Worm (Caenorhabditis elegans) whole organism, mixed stage, embryonic: ENCODE data around the gene fbxa-141.

Experiments
- M03D4.4 ChIP-seq: sonication (generic microtip); optimal IDR thresholded peaks from 2 replicates; lab custom pipeline; 2017; ENCODE audit warnings: mild to moderate bottlenecking, missing genetic modification characterization, missing compliant biosample characterization
- bed-3 ChIP-seq: fragments of 200-800 bp; sonication (Bioruptor generic); optimal IDR thresholded peaks from 3 replicates; lab custom pipeline; 2018; ENCODE audit warnings: mild to moderate bottlenecking, missing genetic modification characterization, moderate library complexity, missing compliant biosample characterization
- blmp-1 ChIP-seq: fragments of 150-350 bp; optimal IDR thresholded peaks from 2 replicates; lab custom pipeline; 2014; ENCODE audit warnings: missing biosample characterization, missing genetic modification characterization
- ceh-39 ChIP-seq: fragments of 150-350 bp; optimal IDR thresholded peaks from 2 replicates; lab custom pipeline; 2014; ENCODE audit warnings: missing biosample characterization, missing genetic modification characterization
- ceh-43 ChIP-seq: fragments of 200-800 bp; sonication (Bioruptor generic); optimal IDR thresholded peaks from 2 replicates; lab custom pipeline; 2018; ENCODE audit warnings: mild to moderate bottlenecking, missing genetic modification characterization, moderate library complexity, missing compliant biosample characterization
- elt-1 ChIP-seq: sonication (generic microtip); optimal IDR thresholded peaks from 2 replicates; lab custom pipeline; 2017; ENCODE audit warnings: missing genetic modification characterization, mild to moderate bottlenecking, missing compliant biosample characterization, antibody characterized with exemption, moderate library complexity, borderline replicate concordance; ENCODE audit not compliant: insufficient read depth
- elt-3 ChIP-seq: fragments of 150-350 bp; optimal IDR thresholded peaks from 2 replicates; lab custom pipeline; 2014; ENCODE audit warnings: missing biosample characterization, missing genetic modification characterization
- flh-1 ChIP-seq: fragments of 200-800 bp; sonication (Bioruptor generic); optimal IDR thresholded peaks from 2 replicates; lab custom pipeline; 2018; ENCODE audit warnings: mild to moderate bottlenecking, missing genetic modification characterization, moderate library complexity, missing compliant biosample characterization
- ham-2 ChIP-seq: fragments of 200-800 bp; sonication (Bioruptor generic); optimal IDR thresholded peaks from 2 replicates; lab custom pipeline; 2018; ENCODE audit warnings: mild to moderate bottlenecking, missing genetic modification characterization, missing compliant biosample characterization
- lin-13 ChIP-seq: fragments of 150-350 bp; optimal IDR thresholded peaks from 2 replicates; lab custom pipeline; 2014; ENCODE audit warnings: missing biosample characterization, missing genetic modification characterization
- lsy-2 ChIP-seq: fragments of 150-350 bp; optimal IDR thresholded peaks from 2 replicates; lab custom pipeline; 2014; ENCODE audit warnings: missing biosample characterization, missing genetic modification characterization
- mab-5 ChIP-seq: fragments of 150-350 bp; optimal IDR thresholded peaks from 2 replicates; lab custom pipeline; 2014; ENCODE audit warnings: missing biosample characterization, missing genetic modification characterization
- mls-2 ChIP-seq: sonication (generic microtip); optimal IDR thresholded peaks from 2 replicates; lab custom pipeline; 2016; ENCODE audit warnings: mild to moderate bottlenecking, missing genetic modification characterization, moderate library complexity, missing compliant biosample characterization
- nhr-2 ChIP-seq: fragments of 150-350 bp; optimal IDR thresholded peaks from 2 replicates; lab custom pipeline; 2014; ENCODE audit warnings: missing biosample characterization, missing genetic modification characterization
- nhr-237 ChIP-seq: fragments of 150-350 bp; optimal IDR thresholded peaks from 2 replicates; lab custom pipeline; 2014; ENCODE audit warnings: missing biosample characterization, missing genetic modification characterization
- nhr-28 ChIP-seq: fragments of 150-350 bp; optimal IDR thresholded peaks from 2 replicates; lab custom pipeline; 2014; ENCODE audit warnings: missing biosample characterization, missing genetic modification characterization
- pha-4 ChIP-seq: fragments of 150-350 bp; optimal IDR thresholded peaks from 2 replicates; lab custom pipeline; 2018; ENCODE audit warnings: missing biosample characterization, missing genetic modification reagents, missing genetic modification characterization
- sem-2 ChIP-seq: fragments of 200-800 bp; sonication (Bioruptor generic); optimal IDR thresholded peaks from 2 replicates; lab custom pipeline; 2018; ENCODE audit warnings: mild to moderate bottlenecking, missing genetic modification characterization, missing compliant biosample characterization
- snpc-4 ChIP-seq: fragments of 150-350 bp; optimal IDR thresholded peaks from 2 replicates; lab custom pipeline; 2014; ENCODE audit warnings: missing biosample characterization, missing genetic modification characterization
- sptf-1 ChIP-seq: sonication (generic microtip); optimal IDR thresholded peaks from 2 replicates; lab custom pipeline; 2017; ENCODE audit warnings: mild to moderate bottlenecking, missing genetic modification characterization, moderate library complexity, missing compliant biosample characterization
- unc-120 ChIP-seq: sonication (generic microtip); optimal IDR thresholded peaks from 2 replicates; lab custom pipeline; 2017; ENCODE audit warnings: missing genetic modification characterization, missing compliant biosample characterization; ENCODE audit not compliant: poor library complexity, severe bottlenecking
- unc-39 ChIP-seq: fragments of 150-350 bp; optimal IDR thresholded peaks from 2 replicates; lab custom pipeline; 2014; ENCODE audit warnings: missing biosample characterization, missing genetic modification characterization
- ztf-11 ChIP-seq: fragments of 150-350 bp; optimal IDR thresholded peaks from 2 replicates; lab custom pipeline; 2014; ENCODE audit warnings: missing biosample characterization, missing genetic modification characterization

The fbxa-141 gene

ce11 chrX:14470687-14471086 is 42.0 kb downstream of the fbxa-141 start, which contains the start of gene M163.10:
Gene M163.10, plus strand, starts transcription at chrX:14470987.
- no peak for TF ChIP-seq ceh-43
- no peak for TF ChIP-seq blmp-1 (tag; lab: Kevin White, UChicago)
- no peak for TF ChIP-seq lin-13 (tag; lab: Kevin White, UChicago)
- no peak for TF ChIP-seq flh-1 (GFP tag; lab: Kevin White, UChicago)
- TF ChIP-seq, all 35 proteins: peak for 0

ce11 chrX:14469284-14469683 is 43.4 kb downstream of the fbxa-141 start, which contains the start of gene M163.9:
Gene M163.9, plus strand, starts transcription at chrX:14469584.
- TF ChIP-seq ceh-39 (tag; lab: Kevin White, UChicago) (no peak), mls-2 (no peak), elt-3 (no peak), bed-3 (GFP tag; lab: Kevin White, UChicago) (no peak), sem-2 (no peak), unc-120 (no peak), snpc-4 (tag; lab: Kevin White, UChicago) (no peak), lsy-2 (no peak), ztf-11 (tag; lab: Kevin White, UChicago) (no peak), M03D4.4 (tag; lab: Kevin White, UChicago) (no peak), unc-39 (no peak), mab-5 (tag; lab: Kevin White, UChicago) (no peak), pha-4 (no peak), blmp-1 (tag; lab: Kevin White, UChicago) (no peak), nhr-28 (tag; lab: Kevin White, UChicago) (no peak), sptf-1 (no peak), flh-1 (GFP tag; lab: Kevin White, UChicago) (no peak), nhr-237 (tag; lab: Kevin White, UChicago) (no peak), ham-2 (GFP tag; lab: Kevin White, UChicago) (no peak), lin-13 (tag; lab: Kevin White, UChicago) (no peak)

- TF ChIP-seq mab-5 (tag; lab: Kevin White, UChicago) = no peak
- no peak for TF ChIP-seq nhr-28 (tag; lab: Kevin White, UChicago)
- TF ChIP-seq elt-1 (tag; lab: Kevin White, UChicago) = no peak
- no peak for TF ChIP-seq pha-4
Measured at ce11 chrX:14466532-14466931, 46.2 kb downstream of the fbxa-141 start, which contains the start of gene M163.21. Gene M163.21, plus strand, starts transcription at chrX:14466832.

- TF ChIP-seq ceh-43 (no peak), ztf-11 (tag; lab: Kevin White, UChicago) (no peak)
Measured at ce11 chrX:14465593-14465992, 47.1 kb downstream of the fbxa-141 start, which contains the start of gene M163.22. Gene M163.22, plus strand, starts transcription at chrX:14465893.

- TF ChIP-seq lsy-2 = no peak
- TF ChIP-seq nhr-2 = no peak
- TF ChIP-seq unc-120 = no peak
- TF ChIP-seq sem-2 = no peak
Measured at ce11 chrX:14464513-14464912, 48.2 kb downstream of the fbxa-141 start, which contains the start of gene M163.7. Gene M163.7, plus strand, starts transcription at chrX:14464813.
